Fruit fly (Drosophila melanogaster): ENCODE data around the gene Rbsn-5.

The Rbsn-5 gene

dm6 chr2L:8159498-8159897, at the start of gene Rbsn-5, which contains the start of gene PAPLA1:
TSS of gene Rbsn-5 (plus strand) at chr2L:8159832.
TSS of gene PAPLA1 (minus strand) at chr2L:8159638.
- TF ChIP-seq Sin3A (optimal IDR thresholded peaks at IDR 0.05), result no peak
- no peak for TF ChIP-seq psq (optimal IDR thresholded peaks at IDR 0.05)
- no peak for TF ChIP-seq h (optimal IDR thresholded peaks at IDR 0.05)
- no peak for TF ChIP-seq ttk (optimal IDR thresholded peaks at IDR 0.05)
- TF ChIP-seq Myc (optimal IDR thresholded peaks at IDR 0.05), result no peak
- TF ChIP-seq insv (optimal IDR thresholded peaks at IDR 0.05), result no peak

DNA sequence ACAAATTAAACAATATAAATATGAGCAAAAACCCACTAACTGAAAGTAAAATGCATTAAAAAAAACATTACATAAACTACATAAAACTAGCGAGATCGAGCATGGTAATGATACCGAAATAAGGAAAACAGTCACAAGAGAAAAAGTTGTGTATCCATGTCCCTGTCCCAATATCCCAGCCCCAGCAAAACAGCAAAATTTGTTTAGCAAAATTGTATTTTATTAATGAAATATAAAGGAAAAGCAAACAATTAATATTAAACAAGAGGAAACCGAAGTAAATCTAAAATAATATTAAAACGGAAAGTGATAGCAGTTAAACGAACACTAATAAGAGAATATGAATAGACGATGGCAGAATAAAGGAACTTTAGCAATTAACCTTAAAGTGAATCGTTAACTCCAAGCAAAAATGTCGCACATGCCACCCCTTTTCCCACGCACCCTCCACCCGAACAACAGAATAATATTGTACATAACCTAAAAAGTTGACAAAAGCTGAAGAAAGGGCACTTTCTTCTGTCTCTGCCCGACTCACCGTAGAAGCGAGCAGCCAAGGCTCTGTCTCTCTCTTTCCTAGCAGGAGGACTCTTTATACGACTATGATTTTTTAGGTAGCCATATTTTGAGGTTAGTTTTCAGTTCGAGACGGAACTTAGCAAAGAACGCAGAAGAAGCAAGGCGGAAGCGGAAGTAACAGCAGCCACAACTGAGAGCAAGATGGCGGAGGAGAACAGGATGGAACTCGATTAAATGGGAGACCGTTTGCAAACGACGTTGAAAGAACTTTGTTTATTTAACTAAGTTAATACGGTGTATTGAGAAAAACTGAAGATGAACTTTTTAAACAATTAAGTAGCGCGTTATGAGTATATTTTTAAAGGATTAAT, 48.8 kb upstream of the Rbsn-5 start:
- TF ChIP-seq psq (optimal IDR thresholded peaks at IDR 0.05) (no peak), ttk (optimal IDR thresholded peaks at IDR 0.05) (no peak), Myc (optimal IDR thresholded peaks at IDR 0.05) (no peak), h (optimal IDR thresholded peaks at IDR 0.05) (no peak), Sin3A (optimal IDR thresholded peaks at IDR 0.05) (no peak), insv (optimal IDR thresholded peaks at IDR 0.05) (no peak)

DNA sequence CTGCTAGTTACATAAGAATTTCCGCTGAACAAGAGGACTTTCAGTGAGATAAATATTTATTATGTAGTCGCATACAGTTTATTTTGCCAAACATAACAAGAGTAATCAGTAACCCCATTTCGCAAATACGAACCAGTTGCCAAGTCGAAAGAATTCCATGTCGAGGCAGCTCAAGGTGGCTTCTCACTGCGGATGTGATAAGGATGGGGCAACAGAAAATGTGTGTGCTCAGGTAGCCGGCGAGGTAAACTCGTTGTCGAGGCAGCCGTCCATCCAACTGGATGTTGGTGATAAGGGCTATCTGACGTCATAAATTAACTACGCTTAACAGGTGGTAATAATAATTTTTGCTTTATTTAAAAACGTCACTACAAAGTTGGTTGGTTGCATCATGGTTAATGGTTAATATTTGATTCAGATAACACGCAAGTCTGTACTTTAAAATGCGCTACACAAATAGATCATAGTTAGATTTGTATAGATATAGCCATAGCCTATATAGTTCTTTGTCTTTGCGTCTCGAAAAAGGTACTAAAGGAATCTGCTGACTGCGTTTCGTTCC, 42.9 kb upstream of the Rbsn-5 start:
- no peak for TF ChIP-seq insv (optimal IDR thresholded peaks at IDR 0.05)
- TF ChIP-seq Myc (optimal IDR thresholded peaks at IDR 0.05), result no peak

DNA sequence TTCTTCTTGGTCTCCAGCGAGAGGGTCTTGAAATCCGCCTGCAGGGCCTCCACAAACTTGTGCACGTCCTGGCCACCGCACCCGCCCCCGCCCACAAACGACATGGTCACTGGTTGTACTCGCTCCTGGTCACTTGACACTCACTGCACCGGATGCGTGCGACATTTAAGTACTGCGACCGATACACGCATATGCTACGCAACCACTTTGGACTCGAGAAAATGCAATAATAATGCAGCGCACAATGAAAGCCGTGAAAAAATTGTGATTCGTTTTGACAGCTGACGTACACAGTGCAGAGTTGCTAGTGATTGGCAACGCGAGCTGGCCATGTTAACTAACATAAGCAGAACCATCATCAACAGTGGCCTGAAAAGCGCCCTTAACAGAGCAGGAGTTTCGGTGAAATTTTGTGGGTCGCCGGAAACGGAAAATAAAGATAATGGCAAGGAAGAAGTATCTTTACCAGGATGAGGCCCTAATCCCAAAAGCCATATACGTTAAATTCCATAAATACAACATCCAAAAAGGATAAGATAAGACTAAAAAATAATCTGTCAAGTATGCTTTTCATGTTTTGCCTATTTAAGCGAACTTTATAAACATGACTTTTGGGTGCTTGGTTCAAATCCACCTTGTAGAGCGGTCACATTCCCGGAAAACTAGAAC, 35.8 kb upstream of the Rbsn-5 start, which contains the start of the genes mon2 and CG8673:
mon2 (minus strand) TSS at position 300 of the 669 bp plus-strand sequence.
CG8673 (plus strand) TSS at position 619 of the 669 bp plus-strand sequence.
- no peak for TF ChIP-seq Myc (optimal IDR thresholded peaks at IDR 0.05)
- TF ChIP-seq Sin3A (optimal IDR thresholded peaks at IDR 0.05), result no peak
- TF ChIP-seq ttk (optimal IDR thresholded peaks at IDR 0.05), result no peak
- TF ChIP-seq insv (optimal IDR thresholded peaks at IDR 0.05), result no peak
- TF ChIP-seq psq (optimal IDR thresholded peaks at IDR 0.05), result no peak
- no peak for TF ChIP-seq h (optimal IDR thresholded peaks at IDR 0.05)

DNA sequence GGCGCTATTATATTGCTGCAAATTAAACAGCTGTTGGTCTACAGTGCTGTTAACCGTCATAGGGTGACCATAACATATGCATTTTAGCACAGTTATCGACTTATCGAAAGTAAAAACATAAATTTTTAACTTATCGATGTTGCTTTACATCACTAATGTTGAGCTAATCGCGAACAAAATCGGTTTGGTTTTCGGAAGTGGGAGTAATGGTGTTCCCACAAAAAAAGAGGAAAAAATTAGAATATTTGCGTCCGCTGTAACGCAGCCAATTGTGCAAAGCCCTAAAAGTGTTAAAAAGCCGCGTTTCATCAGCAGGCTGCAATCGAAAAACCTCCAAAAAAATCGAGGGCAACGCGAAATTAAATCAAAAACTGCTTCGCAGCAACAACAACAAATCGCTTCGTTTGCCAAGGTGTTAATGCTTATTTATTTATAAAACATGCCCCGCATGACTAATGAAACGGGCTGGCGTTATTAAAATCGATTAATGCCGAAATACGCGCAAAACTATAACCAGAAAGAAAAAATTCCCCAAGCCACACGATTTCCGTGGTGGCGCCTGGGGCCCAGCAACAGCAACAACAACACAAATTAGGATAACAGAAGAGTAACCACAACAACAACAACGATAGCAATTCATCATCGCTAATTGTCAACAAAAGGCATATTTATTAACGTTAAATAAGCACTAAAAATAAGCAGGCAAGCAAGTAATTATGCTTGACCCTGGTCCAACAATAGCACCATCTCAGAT, 32.6 kb upstream of the Rbsn-5 start, which contains the start of the genes CG12375 and CG8668:
CG12375 (minus strand) TSS at position 42 of the 754 bp plus-strand sequence.
CG8668 (plus strand) TSS at position 153 of the 754 bp plus-strand sequence.
- TF ChIP-seq Myc (optimal IDR thresholded peaks at IDR 0.05) (no peak), h (optimal IDR thresholded peaks at IDR 0.05) (no peak), Sin3A (optimal IDR thresholded peaks at IDR 0.05) (no peak), ttk (optimal IDR thresholded peaks at IDR 0.05) (no peak), psq (optimal IDR thresholded peaks at IDR 0.05) (no peak), insv (optimal IDR thresholded peaks at IDR 0.05) (no peak)

dm6 chr2L:8128911-8129310, 30.7 kb upstream of the Rbsn-5 start:
- TF ChIP-seq h (optimal IDR thresholded peaks at IDR 0.05) (no peak), insv (optimal IDR thresholded peaks at IDR 0.05) (no peak), Sin3A (optimal IDR thresholded peaks at IDR 0.05) (no peak), Myc (optimal IDR thresholded peaks at IDR 0.05) (no peak), psq (optimal IDR thresholded peaks at IDR 0.05) (no peak), ttk (optimal IDR thresholded peaks at IDR 0.05) (no peak)

DNA sequence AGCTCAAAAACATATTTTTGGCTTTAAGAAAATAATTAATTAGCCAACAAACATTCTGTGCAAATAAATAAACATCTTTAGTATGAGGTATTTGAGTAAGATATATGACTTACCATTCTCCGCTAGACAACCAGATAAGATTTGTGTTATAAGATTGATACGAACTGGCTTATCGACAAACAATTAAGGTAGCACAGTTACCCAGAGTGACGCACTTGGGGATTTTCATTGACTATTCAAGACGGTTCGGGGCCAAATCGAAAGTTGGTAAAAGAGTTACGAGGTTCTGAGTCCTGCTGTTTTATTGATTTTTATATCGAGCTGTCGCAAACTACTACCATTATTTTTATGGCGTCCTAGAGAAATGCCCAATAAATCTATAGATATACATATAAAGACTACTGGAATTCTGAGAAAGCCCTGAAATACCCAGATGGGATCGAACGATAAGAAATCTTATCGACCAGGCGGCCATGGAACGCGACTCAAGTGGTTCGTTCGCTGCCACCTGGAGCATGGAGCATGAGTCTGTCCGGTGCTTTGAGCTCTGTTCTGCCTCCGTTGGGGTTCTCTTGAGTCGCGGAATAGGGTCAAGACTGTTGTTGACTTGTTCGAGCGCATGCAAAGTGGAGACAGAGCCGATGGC, 29.5 kb upstream of the Rbsn-5 start:
- TF ChIP-seq h (optimal IDR thresholded peaks at IDR 0.05) (no peak), ttk (optimal IDR thresholded peaks at IDR 0.05) (no peak), insv (optimal IDR thresholded peaks at IDR 0.05) (no peak), Myc (optimal IDR thresholded peaks at IDR 0.05) (no peak), Sin3A (optimal IDR thresholded peaks at IDR 0.05) (no peak), psq (optimal IDR thresholded peaks at IDR 0.05) (no peak)

DNA sequence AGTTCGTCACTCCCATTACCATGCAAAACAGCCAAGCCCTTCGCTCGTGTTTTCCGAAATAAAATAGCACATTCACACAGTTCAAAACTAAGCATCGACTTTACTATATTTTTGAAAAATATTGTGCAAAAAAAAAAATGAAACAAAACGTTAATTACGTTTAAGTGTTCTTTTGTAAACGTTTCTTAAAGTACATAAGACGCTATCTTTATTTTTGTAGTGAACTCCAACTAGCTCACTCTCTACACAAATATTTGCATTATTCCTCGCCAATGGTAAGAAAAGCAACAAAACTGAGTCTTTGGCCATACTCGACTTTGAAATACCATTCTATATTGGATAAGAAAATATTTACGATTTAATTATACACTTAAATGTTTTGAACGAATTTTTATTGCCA, 28.9 kb upstream of the Rbsn-5 start:
- TF ChIP-seq h (optimal IDR thresholded peaks at IDR 0.05) (no peak), Myc (optimal IDR thresholded peaks at IDR 0.05) (no peak), ttk (optimal IDR thresholded peaks at IDR 0.05) (no peak), Sin3A (optimal IDR thresholded peaks at IDR 0.05) (no peak), psq (optimal IDR thresholded peaks at IDR 0.05) (no peak), insv (optimal IDR thresholded peaks at IDR 0.05) (no peak)

DNA sequence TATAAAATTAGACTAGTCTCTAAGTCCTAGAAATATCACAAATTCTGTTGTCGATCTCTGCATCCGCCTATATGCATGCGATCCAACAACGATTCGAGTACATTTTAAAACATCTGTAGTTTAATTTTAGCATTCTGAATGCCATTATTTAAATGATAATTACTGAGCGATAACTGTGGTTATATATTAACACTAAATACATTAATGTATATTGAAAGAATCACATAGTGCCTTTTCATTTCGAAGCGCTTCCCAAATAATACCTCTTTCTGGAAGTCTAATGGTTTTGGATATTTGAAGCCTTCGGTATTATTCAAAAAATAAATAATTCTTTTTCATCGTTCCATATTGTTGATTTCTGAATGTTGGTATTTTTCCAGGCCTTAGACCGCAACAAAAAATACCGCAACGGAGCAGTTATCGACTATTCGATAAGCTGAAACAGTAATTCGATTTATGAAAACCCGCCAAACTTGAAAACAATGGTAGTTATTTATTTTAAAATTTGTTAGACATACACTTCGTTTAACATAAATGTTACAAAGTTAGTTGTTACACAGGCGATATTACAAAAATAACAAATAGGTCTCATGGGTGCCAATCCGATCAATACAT, 25.8 kb upstream of the Rbsn-5 start:
- TF ChIP-seq insv (optimal IDR thresholded peaks at IDR 0.05), result no peak
- no peak for TF ChIP-seq h (optimal IDR thresholded peaks at IDR 0.05)
- no peak for TF ChIP-seq Myc (optimal IDR thresholded peaks at IDR 0.05)
- TF ChIP-seq psq (optimal IDR thresholded peaks at IDR 0.05), result no peak
- TF ChIP-seq ttk (optimal IDR thresholded peaks at IDR 0.05), result no peak
- TF ChIP-seq Sin3A (optimal IDR thresholded peaks at IDR 0.05), result no peak

DNA sequence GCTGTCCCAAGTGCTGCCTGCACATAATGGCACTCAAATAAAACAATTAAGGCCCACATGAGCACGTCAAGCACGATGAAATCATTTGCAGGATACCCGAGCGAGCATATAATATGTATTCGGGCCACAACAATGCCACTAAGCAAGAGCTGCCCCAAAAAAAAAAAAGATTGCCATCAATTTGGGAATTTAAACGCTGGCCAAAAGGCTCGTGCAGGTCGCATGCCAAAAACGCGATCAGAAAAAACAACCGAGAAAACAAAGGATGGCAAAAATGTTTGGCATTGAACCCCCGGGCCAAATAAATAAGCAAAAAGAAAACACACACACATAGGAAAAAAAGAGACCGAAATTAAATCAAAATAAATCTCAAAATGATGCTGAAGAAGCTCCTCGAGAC, 16.9 kb upstream of the Rbsn-5 start:
- TF ChIP-seq insv (optimal IDR thresholded peaks at IDR 0.05) (no peak), psq (optimal IDR thresholded peaks at IDR 0.05) (no peak), h (optimal IDR thresholded peaks at IDR 0.05) (no peak), ttk (optimal IDR thresholded peaks at IDR 0.05) (no peak), Sin3A (optimal IDR thresholded peaks at IDR 0.05) (no peak), Myc (optimal IDR thresholded peaks at IDR 0.05) (no peak)

Data from Kc167 (cell line).